Fruit fly (Drosophila melanogaster) whole organism, prepupa: ENCODE results near the gene CG13367.

Source experiments
- CG11902 ChIP-seq: fragments of 200-800 bp; sonication (Bioruptor generic); optimal IDR thresholded peaks from 3 replicates; lab custom pipeline; 2016; ENCODE audit warnings: missing biosample characterization, missing genetic modification characterization
- CG15336 ChIP-seq: fragments of 200-800 bp; sonication (Bioruptor generic); IDR thresholded peaks from 2 replicates; pipeline ENCODE4 v1.3.6; 2022; ENCODE audit warnings: missing biosample characterization, missing genetic modification characterization
- CG1621 ChIP-seq: fragments of 200-800 bp; sonication (Bioruptor generic); optimal IDR thresholded peaks from 3 replicates; lab custom pipeline; 2018; ENCODE audit warnings: missing biosample characterization, mild to moderate bottlenecking, missing genetic modification characterization
- CG16779 ChIP-seq: fragments of 200-800 bp; sonication (Bioruptor generic); optimal IDR thresholded peaks from 3 replicates; lab custom pipeline; 2017; ENCODE audit warnings: missing biosample characterization, mild to moderate bottlenecking, missing genetic modification characterization
- CG3032 ChIP-seq: fragments of 200-800 bp; optimal IDR thresholded peaks from 2 replicates; lab custom pipeline; 2019; ENCODE audit warnings: missing biosample characterization, mild to moderate bottlenecking, missing genetic modification characterization, moderate library complexity
- CG31627 ChIP-seq: fragments of 200-800 bp; sonication (Bioruptor generic); optimal IDR thresholded peaks from 3 replicates; lab custom pipeline; 2016; ENCODE audit warnings: missing biosample characterization, missing genetic modification characterization
- CG32006 ChIP-seq: fragments of 200-800 bp; sonication (Bioruptor generic); optimal IDR thresholded peaks from 3 replicates; lab custom pipeline; 2017; ENCODE audit warnings: missing biosample characterization, mild to moderate bottlenecking, missing genetic modification characterization
- CG34406 ChIP-seq: fragments of 200-800 bp; sonication (Bioruptor generic); optimal IDR thresholded peaks from 3 replicates; lab custom pipeline; 2016; ENCODE audit warnings: missing biosample characterization, missing genetic modification characterization
- CG3919 ChIP-seq: fragments of 200-800 bp; sonication (Bioruptor generic); optimal IDR thresholded peaks from 3 replicates; lab custom pipeline; 2016; ENCODE audit warnings: missing biosample characterization, missing genetic modification characterization
- CG6163 ChIP-seq: fragments of 200-800 bp; sonication (Bioruptor generic); IDR thresholded peaks from 3 replicates; pipeline ENCODE4 v1.3.6; 2022; ENCODE audit warnings: missing biosample characterization, missing genetic modification characterization
- CG6276 ChIP-seq: fragments of 200-800 bp; sonication (Bioruptor generic); optimal IDR thresholded peaks from 2 replicates; lab custom pipeline; 2017; ENCODE audit warnings: missing biosample characterization, mild to moderate bottlenecking, missing genetic modification characterization
- CG6792 ChIP-seq: fragments of 200-800 bp; sonication (Bioruptor generic); optimal IDR thresholded peaks from 3 replicates; lab custom pipeline; 2016; ENCODE audit warnings: missing biosample characterization, missing genetic modification characterization
- CG6808 ChIP-seq: fragments of 200-800 bp; sonication (Bioruptor generic); optimal IDR thresholded peaks from 3 replicates; lab custom pipeline; 2017; ENCODE audit warnings: missing biosample characterization, missing genetic modification characterization, mild to moderate bottlenecking, moderate library complexity, missing genetic modification reagents
- CG8119 ChIP-seq: fragments of 200-800 bp; sonication (Bioruptor generic); IDR thresholded peaks from 3 replicates; pipeline ENCODE4 v1.3.6; 2022; ENCODE audit warnings: missing biosample characterization, missing genetic modification characterization
- CG9139 ChIP-seq: fragments of 200-800 bp; sonication (Bioruptor generic); optimal IDR thresholded peaks from 3 replicates; lab custom pipeline; 2017; ENCODE audit warnings: missing biosample characterization, mild to moderate bottlenecking, missing genetic modification characterization
- Eip78C ChIP-seq: fragments of 200-800 bp; sonication (Bioruptor generic); peaks from one replicate; lab custom pipeline; 2016; ENCODE audit warnings: missing biosample characterization, missing genetic modification characterization
- Ets21C ChIP-seq: fragments of 200-800 bp; sonication (Bioruptor generic); optimal IDR thresholded peaks from 3 replicates; lab custom pipeline; 2016; ENCODE audit warnings: missing biosample characterization, missing genetic modification characterization
- Ets96B ChIP-seq: fragments of 200-800 bp; optimal IDR thresholded peaks from 2 replicates; lab custom pipeline; 2019; ENCODE audit warnings: missing biosample characterization, mild to moderate bottlenecking, missing genetic modification characterization, moderate library complexity
- Gug ChIP-seq: fragments of 200-800 bp; sonication (Bioruptor generic); IDR thresholded peaks from 2 replicates; pipeline ENCODE4 v1.3.6; 2022; ENCODE audit warnings: missing biosample characterization, missing genetic modification characterization
- Hr38 ChIP-seq: sonication (Bioruptor generic); optimal IDR thresholded peaks from 2 replicates; lab custom pipeline; 2016; ENCODE audit warnings: missing biosample characterization, missing genetic modification characterization
- Hr39 ChIP-seq: fragments of 200-800 bp; sonication (Bioruptor generic); optimal IDR thresholded peaks from 2 replicates; lab custom pipeline; 2016; ENCODE audit warnings: missing biosample characterization, missing genetic modification characterization
- Hr4 ChIP-seq: fragments of 200-800 bp; sonication (Bioruptor generic); optimal IDR thresholded peaks from 3 replicates; lab custom pipeline; 2016; ENCODE audit warnings: missing biosample characterization, missing genetic modification characterization
- OdsH ChIP-seq: fragments of 200-800 bp; sonication (Bioruptor generic); optimal IDR thresholded peaks from 3 replicates; lab custom pipeline; 2016; ENCODE audit warnings: missing biosample characterization, missing genetic modification characterization
- Smox ChIP-seq: fragments of 200-800 bp; sonication (Bioruptor generic); optimal IDR thresholded peaks from 3 replicates; lab custom pipeline; 2016; ENCODE audit warnings: missing biosample characterization, missing genetic modification characterization
- Sox102F ChIP-seq: fragments of 200-800 bp; sonication (Bioruptor generic); optimal IDR thresholded peaks from 2 replicates; lab custom pipeline; 2016; ENCODE audit warnings: missing biosample characterization, mild to moderate bottlenecking, missing genetic modification characterization
- Sox14 ChIP-seq: fragments of 200-800 bp; sonication (Bioruptor generic); optimal IDR thresholded peaks from 3 replicates; lab custom pipeline; 2016; ENCODE audit warnings: missing biosample characterization, missing genetic modification characterization
- Sox15 ChIP-seq: fragments of 200-800 bp; sonication (Bioruptor generic); optimal IDR thresholded peaks from 3 replicates; lab custom pipeline; 2016; ENCODE audit warnings: missing biosample characterization, missing genetic modification characterization
- acj6 ChIP-seq: fragments of 200-800 bp; sonication (Bioruptor generic); optimal IDR thresholded peaks from 3 replicates; lab custom pipeline; 2016; ENCODE audit warnings: missing biosample characterization, missing genetic modification characterization
- dsx ChIP-seq: fragments of 200-800 bp; optimal IDR thresholded peaks from 3 replicates; lab custom pipeline; 2019; ENCODE audit warnings: missing biosample characterization, mild to moderate bottlenecking, missing genetic modification characterization, moderate library complexity; ENCODE audit not compliant: poor library complexity, severe bottlenecking
- esn ChIP-seq: fragments of 200-800 bp; sonication (Bioruptor generic); optimal IDR thresholded peaks from 2 replicates; lab custom pipeline; 2016; ENCODE audit warnings: missing biosample characterization, mild to moderate bottlenecking, missing genetic modification characterization, moderate library complexity
- fd59A ChIP-seq: fragments of 200-800 bp; sonication (Bioruptor generic); optimal IDR thresholded peaks from 2 replicates; lab custom pipeline; 2017; ENCODE audit warnings: missing biosample characterization, mild to moderate bottlenecking, missing genetic modification characterization, missing genetic modification reagents
- fd85E ChIP-seq: fragments of 200-800 bp; sonication (Bioruptor generic); optimal IDR thresholded peaks from 3 replicates; lab custom pipeline; 2016; ENCODE audit warnings: missing biosample characterization, missing genetic modification characterization
- fkh ChIP-seq: fragments of 200-800 bp; sonication (Bioruptor generic); optimal IDR thresholded peaks from 3 replicates; lab custom pipeline; 2017; ENCODE audit warnings: missing biosample characterization, mild to moderate bottlenecking, missing genetic modification characterization, moderate library complexity
- lz ChIP-seq: fragments of 200-800 bp; sonication (Bioruptor generic); optimal IDR thresholded peaks from 3 replicates; lab custom pipeline; 2016; ENCODE audit warnings: missing biosample characterization, missing genetic modification characterization
- net ChIP-seq: fragments of 200-800 bp; sonication (Bioruptor generic); optimal IDR thresholded peaks from 3 replicates; lab custom pipeline; 2016; ENCODE audit warnings: missing biosample characterization, missing genetic modification characterization
- pdm3 ChIP-seq: fragments of 200-800 bp; sonication (Bioruptor generic); optimal IDR thresholded peaks from 3 replicates; lab custom pipeline; 2016; ENCODE audit warnings: missing biosample characterization, missing genetic modification characterization
- spab ChIP-seq: fragments of 200-800 bp; sonication (Bioruptor generic); optimal IDR thresholded peaks from 2 replicates; lab custom pipeline; 2017; ENCODE audit warnings: missing biosample characterization, mild to moderate bottlenecking, missing genetic modification characterization, missing genetic modification reagents
- ss ChIP-seq, 2 experiments: fragments of 200-800 bp; sonication (Bioruptor generic); optimal IDR thresholded peaks; 2 replicates in 1 of 2; 3 replicates in 1 of 2; lab custom pipeline; 2017 to 2018; ENCODE audit warnings: mild to moderate bottlenecking in 2 of 2, missing biosample characterization in 2 of 2, missing genetic modification characterization in 2 of 2, moderate library complexity in 1 of 2
- svp ChIP-seq: fragments of 200-800 bp; sonication (Bioruptor generic); peaks from one replicate; lab custom pipeline; 2016; ENCODE audit warnings: missing biosample characterization, missing genetic modification characterization
- topi ChIP-seq: fragments of 200-800 bp; sonication (Bioruptor generic); optimal IDR thresholded peaks from 3 replicates; lab custom pipeline; 2016; ENCODE audit warnings: missing biosample characterization, missing genetic modification characterization
- vri ChIP-seq: fragments of 200-800 bp; sonication (Bioruptor generic); optimal IDR thresholded peaks from 3 replicates; lab custom pipeline; 2016; ENCODE audit warnings: missing biosample characterization, mild to moderate bottlenecking, missing genetic modification characterization

Gene CG13367

DNA sequence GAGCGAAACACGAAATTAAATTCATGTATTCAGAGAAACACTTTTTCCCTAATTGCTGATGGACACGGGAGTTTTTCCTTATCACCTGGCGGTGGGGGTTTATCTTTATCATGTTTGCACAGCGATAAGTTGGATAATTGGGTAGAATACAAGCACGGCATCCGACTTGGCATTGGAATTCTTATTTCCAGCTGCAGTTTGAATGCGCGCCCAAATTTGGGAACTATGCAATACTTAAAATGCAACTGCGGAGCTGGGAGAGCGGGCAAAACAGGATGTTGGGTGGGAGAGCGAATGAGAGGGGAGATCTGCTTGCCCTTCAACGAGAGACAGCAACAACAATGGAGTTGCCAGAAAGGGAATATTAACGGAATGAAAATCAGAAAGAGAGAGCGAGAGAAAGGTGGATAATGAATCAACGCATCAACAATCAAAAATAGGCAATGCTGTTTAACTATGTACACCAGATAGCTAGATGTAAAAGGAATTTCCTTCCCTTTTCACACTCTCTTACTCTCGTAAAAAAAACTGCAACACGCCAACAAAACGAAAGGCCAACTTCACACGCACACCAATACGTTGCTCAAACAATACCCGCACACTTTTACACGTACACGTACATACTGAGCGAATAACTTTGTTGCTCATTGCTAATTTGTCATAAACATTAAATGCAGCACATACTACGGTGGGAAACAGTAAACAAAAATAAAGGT, 27.6 kb upstream of the CG13367 start:
- TF ChIP-seq CG6276 = no peak
- TF ChIP-seq Eip78C = peak; percentile 70
- peak; percentile 33 for TF ChIP-seq topi (GFP tag; lab: Kevin White, UChicago)
- TF ChIP-seq lz (GFP tag; lab: Kevin White, UChicago) = peak; percentile 5
- TF ChIP-seq dsx (GFP tag; lab: Kevin White, UChicago) = peak; percentile 87
- no peak for TF ChIP-seq OdsH
- peak; percentile 0 for TF ChIP-seq CG3919
- 0 out of 3 replicates have a peak, but pooled peaks have one; percentile 23 for TF ChIP-seq CG6163 (GFP tag; lab: Robert Waterston, UW)
- no peak for TF ChIP-seq Sox102F (GFP tag; lab: Kevin White, UChicago)
- TF ChIP-seq CG8119 (GFP tag; lab: Robert Waterston, UW) = no peak
- TF ChIP-seq Ets96B (tag; lab: Kevin White, UChicago) = no peak
- TF ChIP-seq CG9139 (GFP tag; lab: Kevin White, UChicago) = no peak
- TF ChIP-seq pdm3 (GFP tag; lab: Kevin White, UChicago) = peak; percentile 3
- peak; percentile 6 for TF ChIP-seq fkh (GFP tag; lab: Kevin White, UChicago)
- TF ChIP-seq esn (GFP tag; lab: Kevin White, UChicago) = peak; percentile 42
- TF ChIP-seq CG6792 = peak; percentile 2
- TF ChIP-seq Ets21C (GFP tag; lab: Kevin White, UChicago) = no peak
- TF ChIP-seq CG11902 = no peak
- peak; percentile 11 for TF ChIP-seq vri (GFP tag; lab: Kevin White, UChicago)
- peak; percentile 58 for TF ChIP-seq svp (GFP tag; lab: Kevin White, UChicago)

DNA sequence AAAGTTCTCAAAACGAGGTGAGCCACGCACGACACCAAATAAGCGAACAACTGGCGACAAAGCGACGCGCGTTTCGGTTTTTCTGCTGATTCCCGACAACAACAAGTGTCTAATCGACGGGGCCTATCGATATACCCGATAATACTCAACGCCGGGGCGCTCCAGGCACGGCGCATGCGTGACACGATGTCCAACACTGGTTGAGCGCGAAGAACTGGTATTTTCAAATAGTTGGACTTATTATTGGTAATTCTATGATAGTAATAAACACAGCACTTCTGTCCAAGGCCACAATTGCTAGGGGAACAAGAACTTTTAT, 27.1 kb upstream of the CG13367 start:
- peak; percentile 13 for TF ChIP-seq Sox14 (GFP tag; lab: Kevin White, UChicago)
- no peak for TF ChIP-seq Sox102F (GFP tag; lab: Kevin White, UChicago)
- TF ChIP-seq fkh (GFP tag; lab: Kevin White, UChicago) = peak; percentile 54
- TF ChIP-seq Eip78C = peak; percentile 7
- peak; percentile 64 for TF ChIP-seq dsx (GFP tag; lab: Kevin White, UChicago)
- no peak for TF ChIP-seq fd85E (GFP tag; lab: Kevin White, UChicago)
- no peak for TF ChIP-seq Hr4 (GFP tag; lab: Kevin White, UChicago)
- peak; percentile 2 for TF ChIP-seq Hr39 (GFP tag; lab: Kevin White, UChicago)
- TF ChIP-seq Hr38 = no peak
- peak; percentile 85 for TF ChIP-seq CG1621 (tag; lab: Kevin White, UChicago)
- no peak for TF ChIP-seq CG31627 (GFP tag; lab: Kevin White, UChicago)
- no peak for TF ChIP-seq Gug (GFP tag; lab: Robert Waterston, UW)

DNA sequence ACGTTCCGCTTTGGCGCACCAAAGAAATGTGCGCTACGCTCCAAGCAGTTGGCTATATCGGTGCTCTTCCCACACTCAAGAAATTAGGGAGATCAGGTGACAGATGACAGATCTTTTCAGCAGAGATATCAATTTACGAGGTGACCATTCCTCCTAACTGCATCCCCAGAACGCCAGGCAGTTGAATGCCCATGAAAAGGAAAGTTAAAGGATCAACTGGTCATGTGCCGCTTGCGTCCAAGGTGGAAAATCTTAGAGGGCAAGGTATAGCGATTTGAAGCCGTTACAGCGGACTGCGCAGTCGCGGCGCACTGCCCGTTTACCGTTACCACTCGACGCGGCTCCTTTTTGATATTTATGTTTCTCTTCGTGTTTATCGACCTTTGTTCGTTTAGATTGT, 26.0 kb upstream of the CG13367 start:
- TF ChIP-seq svp (GFP tag; lab: Kevin White, UChicago) (peak; percentile 74), CG31627 (GFP tag; lab: Kevin White, UChicago) (peak; percentile 2), dsx (GFP tag; lab: Kevin White, UChicago) (no peak), Sox15 (GFP tag; lab: Kevin White, UChicago) (no peak), net (GFP tag; lab: Kevin White, UChicago) (no peak), lz (GFP tag; lab: Kevin White, UChicago) (peak; percentile 21), CG34406 (GFP tag; lab: Kevin White, UChicago) (no peak), CG1621 (tag; lab: Kevin White, UChicago) (no peak), fkh (GFP tag; lab: Kevin White, UChicago) (no peak), Eip78C (peak; percentile 2), CG32006 (peak; percentile 59), CG6808 (no peak), CG16779 (tag; lab: Kevin White, UChicago) (no peak), CG9139 (GFP tag; lab: Kevin White, UChicago) (no peak), CG3032 (no peak), CG15336 (GFP tag; lab: Robert Waterston, UW) (peak; percentile 39; the same call in 1 of the 2 replicates), fd59A (GFP tag; lab: Kevin White, UChicago) (no peak), ss (GFP tag; optimal IDR thresholded peaks at IDR 0.05; lab: Kevin White, UChicago) (no peak), acj6 (no peak), OdsH (no peak), Smox (GFP tag; lab: Kevin White, UChicago) (no peak), spab (no peak), Hr4 (GFP tag; lab: Kevin White, UChicago) (peak; percentile 10), Hr39 (GFP tag; lab: Kevin White, UChicago) (peak; percentile 5), CG3919 (no peak), esn (GFP tag; lab: Kevin White, UChicago) (no peak), pdm3 (GFP tag; lab: Kevin White, UChicago) (no peak)
